Fruit fly (Drosophila melanogaster) S2 (cell line): Measurements from ENCODE around the gene CG13738.

ENCODE experiments used
- CG8478 ChIP-seq: fragments of >200 bp; optimal IDR thresholded peaks from 2 replicates; lab custom pipeline; 2018
- CTCF ChIP-seq, 2 experiments: fragments of >200 bp; optimal IDR thresholded peaks; 2 replicates each; lab custom pipeline; 2018

DNA sequence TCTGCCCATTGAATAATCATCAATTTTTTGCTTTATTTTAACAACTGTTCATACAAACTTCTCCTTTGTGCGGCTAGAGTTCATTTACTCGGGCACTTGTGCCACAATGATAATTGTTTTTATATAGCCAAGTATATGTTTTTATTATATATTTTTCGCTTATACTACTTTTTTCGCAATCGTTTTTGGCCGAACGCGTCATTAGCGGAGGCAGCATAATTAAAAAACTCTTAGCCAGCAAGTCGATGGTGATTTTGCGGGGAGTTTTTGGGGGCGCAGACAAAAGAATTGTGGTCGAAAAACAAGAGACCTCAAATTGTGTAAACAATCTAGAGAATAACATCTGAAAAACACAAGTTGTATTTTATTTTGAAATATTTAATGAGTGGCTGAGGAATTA lies 21.7 kb downstream of the CG13738 start:
- TF ChIP-seq CG8478 (lab: Kevin White, UChicago) (no peak), CTCF (optimal IDR thresholded peaks at IDR 0.05; lab: Kevin White, UChicago) (no peak)
